Fruit fly (Drosophila melanogaster) whole organism, wandering third instar larva: ENCODE data around the gene eIF1.

Experiments
- Dfd ChIP-seq: fragments of >200 bp; optimal IDR thresholded peaks from 2 replicates; lab custom pipeline; 2017; ENCODE audit warnings: missing biosample characterization, missing genetic modification characterization
- dl ChIP-seq, 2 experiments: fragments of 175-275, 200-275 bp in 1 of 2; fragments of 200-275 bp in 1 of 2; sonication (Bioruptor generic); optimal IDR thresholded peaks; lab custom pipeline; 2018; ENCODE audit warnings: mild to moderate bottlenecking in 2 of 2, missing biosample characterization in 2 of 2, missing genetic modification characterization in 2 of 2, moderate library complexity in 2 of 2; ENCODE audit not compliant: partially characterized antibody in 2 of 2, insufficient read depth in 1 of 2
- sv ChIP-seq: fragments of 200-800 bp; sonication (Bioruptor generic); optimal IDR thresholded peaks from 3 replicates; lab custom pipeline; 2016; ENCODE audit warnings: missing biosample characterization, missing genetic modification characterization
- tai ChIP-seq: sonication (Bioruptor generic); optimal IDR thresholded peaks from 2 replicates; lab custom pipeline; 2016; ENCODE audit warnings: missing biosample characterization, missing genetic modification characterization

dm6 chr3L:3246378-3247129 lies 23.4 kb downstream of the eIF1 start:
- no peak for TF ChIP-seq sv (GFP tag; lab: Kevin White, UChicago)
- peak; percentile 80 for TF ChIP-seq tai
- no peak for TF ChIP-seq Dfd (GFP tag; lab: Kevin White, UChicago)
- peak; percentile 32 to 59 for TF ChIP-seq dl (GFP tag; optimal IDR thresholded peaks at IDR 0.05; lab: Kevin White, UChicago; ENCODE audit: insufficient read depth in 1 of 2, partially characterized antibody in 2 of 2)
